Fruit fly (Drosophila melanogaster) whole organism, pupa: ENCODE measurements around the gene CG17068.
"Not testable (repeated sequence)": the region's sequence is repeated elsewhere in the genome, so short reads cannot be mapped to it uniquely, and the experiment has no call there.

Source experiments
- CG10348 ChIP-seq: fragments of 200-800 bp; sonication (Bioruptor generic); IDR thresholded peaks from 2 replicates; pipeline ENCODE4 v1.3.6; 2022; ENCODE audit warnings: missing biosample characterization, missing genetic modification characterization
- CG12605 ChIP-seq: fragments of 200-800 bp; sonication (Bioruptor generic); IDR thresholded peaks from 2 replicates; pipeline ENCODE4 v1.3.6; 2022; ENCODE audit warnings: missing biosample characterization, missing genetic modification characterization
- CG13204 ChIP-seq: fragments of 200-800 bp; sonication (Bioruptor generic); optimal IDR thresholded peaks from 2 replicates; lab custom pipeline; 2018; ENCODE audit warnings: missing biosample characterization, mild to moderate bottlenecking, missing genetic modification characterization, moderate library complexity
- CG14655 ChIP-seq: fragments of 200-800 bp; sonication (Bioruptor generic); optimal IDR thresholded peaks from 3 replicates; lab custom pipeline; 2017; ENCODE audit warnings: mild to moderate bottlenecking, missing biosample characterization, missing genetic modification reagents, missing genetic modification characterization
- CG15710 ChIP-seq: fragments of 200-800 bp; sonication (Bioruptor generic); optimal IDR thresholded peaks from 2 replicates; lab custom pipeline; 2018; ENCODE audit warnings: missing biosample characterization, mild to moderate bottlenecking, missing genetic modification characterization, moderate library complexity
- CG17806 ChIP-seq: fragments of 200-800 bp; sonication (Bioruptor generic); optimal IDR thresholded peaks from 2 replicates; lab custom pipeline; 2018; ENCODE audit warnings: missing biosample characterization, mild to moderate bottlenecking, missing genetic modification characterization, moderate library complexity
- CG34367 ChIP-seq: fragments of 200-800 bp; sonication (Bioruptor generic); optimal IDR thresholded peaks from 2 replicates; lab custom pipeline; 2018; ENCODE audit warnings: missing biosample characterization, mild to moderate bottlenecking, missing genetic modification characterization
- CG4496 ChIP-seq: fragments of 200-800 bp; sonication (Bioruptor generic); IDR thresholded peaks from 3 replicates; pipeline ENCODE4 v1.3.6; 2022; ENCODE audit warnings: missing biosample characterization, missing genetic modification characterization
- CG8159 ChIP-seq: fragments of 200-800 bp; sonication (Bioruptor generic); optimal IDR thresholded peaks from 3 replicates; lab custom pipeline; 2018; ENCODE audit warnings: missing biosample characterization, mild to moderate bottlenecking, missing genetic modification characterization, moderate library complexity
- CG8301 ChIP-seq: fragments of 200-800 bp; sonication (Bioruptor generic); optimal IDR thresholded peaks from 2 replicates; lab custom pipeline; 2018; ENCODE audit warnings: missing biosample characterization, mild to moderate bottlenecking, missing genetic modification characterization
- CG9948 ChIP-seq: fragments of 200-800 bp; sonication (Bioruptor generic); optimal IDR thresholded peaks from 2 replicates; lab custom pipeline; 2018; ENCODE audit warnings: missing biosample characterization, mild to moderate bottlenecking, missing genetic modification characterization, moderate library complexity
- D1 ChIP-seq: fragments of 200-800 bp; sonication (Bioruptor generic); optimal IDR thresholded peaks from 2 replicates; lab custom pipeline; 2018; ENCODE audit warnings: missing biosample characterization, mild to moderate bottlenecking, missing genetic modification characterization, moderate library complexity
- EcR ChIP-seq: fragments of 200-800 bp; sonication (Bioruptor generic); optimal IDR thresholded peaks from 3 replicates; lab custom pipeline; 2019; ENCODE audit warnings: missing biosample characterization, missing genetic modification characterization, mild to moderate bottlenecking, moderate library complexity, missing genetic modification reagents
- Ets98B ChIP-seq: fragments of 200-800 bp; sonication (Bioruptor generic); IDR thresholded peaks from 2 replicates; pipeline ENCODE4 v1.3.6; 2022; ENCODE audit warnings: missing biosample characterization, missing genetic modification characterization
- Pif1A ChIP-seq: fragments of 200-800 bp; sonication (Bioruptor generic); optimal IDR thresholded peaks from 3 replicates; lab custom pipeline; 2016; ENCODE audit warnings: missing biosample characterization, missing genetic modification characterization
- Pif1B ChIP-seq: fragments of 200-800 bp; sonication (Bioruptor generic); optimal IDR thresholded peaks from 3 replicates; lab custom pipeline; 2016; ENCODE audit warnings: missing biosample characterization, missing genetic modification characterization
- Snoo ChIP-seq: fragments of 200-800 bp; sonication (Bioruptor generic); optimal IDR thresholded peaks from 3 replicates; lab custom pipeline; 2017; ENCODE audit warnings: missing biosample characterization, mild to moderate bottlenecking, missing genetic modification characterization, inconsistent platforms
- fd96Ca ChIP-seq: fragments of 200-800 bp; sonication (Bioruptor generic); IDR thresholded peaks from 3 replicates; pipeline ENCODE4 v1.3.6; 2022; ENCODE audit warnings: missing biosample characterization, missing genetic modification characterization
- gl ChIP-seq: fragments of 200-800 bp; sonication (Bioruptor generic); optimal IDR thresholded peaks from 2 replicates; lab custom pipeline; 2018; ENCODE audit warnings: missing biosample characterization, mild to moderate bottlenecking, missing genetic modification characterization
- rn ChIP-seq: fragments of 200-800 bp; sonication (Bioruptor generic); IDR thresholded peaks from 2 replicates; pipeline ENCODE4 v1.3.6; 2022; ENCODE audit warnings: missing biosample characterization, missing genetic modification characterization

CG17068 gene

dm6 chrX:20238736-20239607 is 11.9 kb downstream of the CG17068 start:
- no peak for TF ChIP-seq CG10348
- TF ChIP-seq fd96Ca: no peak
- peak; percentile 43 for TF ChIP-seq EcR (GFP tag; lab: Kevin White, UChicago)
- no peak for TF ChIP-seq gl (tag; lab: Kevin White, UChicago)
- TF ChIP-seq CG14655: peak; percentile 17

- TF ChIP-seq EcR (GFP tag; lab: Kevin White, UChicago) (peak; percentile 50), CG12605 (GFP tag; lab: Robert Waterston, UW) (no peak)
Observed at dm6 chrX:20237914-20238313, 13.0 kb downstream of the CG17068 start.

dm6 chrX:20235794-20236513 is 14.9 kb downstream of the CG17068 start, which contains the start of gene sw:
TSS of gene sw (minus strand) at chrX:20236382.
- no peak for TF ChIP-seq CG13204 (GFP tag; lab: Kevin White, UChicago)
- TF ChIP-seq CG17806 (tag; lab: Kevin White, UChicago): peak; percentile 12
- no peak for TF ChIP-seq CG14655
- peak; percentile 51 for TF ChIP-seq CG15710
- TF ChIP-seq fd96Ca: peak; percentile 70; the same call in 2 of the 3 replicates
- TF ChIP-seq CG8301: peak; percentile 8
- peak; percentile 33; the same call in 1 of the 2 replicates for TF ChIP-seq Ets98B (GFP tag; lab: Robert Waterston, UW)
- peak; percentile 68; the same call in 2 of the 3 replicates for TF ChIP-seq CG4496
- TF ChIP-seq Pif1A (GFP tag; lab: Kevin White, UChicago): peak; percentile 6
- TF ChIP-seq Pif1B (GFP tag; lab: Kevin White, UChicago): no peak
- TF ChIP-seq CG9948: peak; percentile 30
- peak; percentile 51 for TF ChIP-seq CG8159 (tag; lab: Kevin White, UChicago)
- no peak for TF ChIP-seq EcR (GFP tag; lab: Kevin White, UChicago)
- no peak for TF ChIP-seq D1 (tag; lab: Kevin White, UChicago)
- TF ChIP-seq CG12605 (GFP tag; lab: Robert Waterston, UW): no peak
- no peak for TF ChIP-seq CG10348
- TF ChIP-seq gl (tag; lab: Kevin White, UChicago): no peak
- TF ChIP-seq Snoo (tag; lab: Kevin White, UChicago): peak; percentile 32
- TF ChIP-seq, all 21 proteins: peak for 10

- TF ChIP-seq Pif1A (GFP tag; lab: Kevin White, UChicago): no peak
- TF ChIP-seq CG4496: no peak
- TF ChIP-seq CG34367 (tag; lab: Kevin White, UChicago): no peak
Observed at dm6 chrX:20231658-20232057, 19.2 kb downstream of the CG17068 start.

- not testable (repeated sequence) for TF ChIP-seq rn (GFP tag; lab: Robert Waterston, UW); CG4496; fd96Ca
- TF ChIP-seq, all 21 proteins: peak for 0; not testable (repeated sequence) for 21
Observed at dm6 chrX:20224920-20225319, 26.0 kb downstream of the CG17068 start, which contains the start of gene Sdic4. TSS of gene Sdic4 (minus strand) at chrX:20225020.

dm6 chrX:20217159-20217558 is 33.7 kb downstream of the CG17068 start, which contains the start of gene SdicC:
TSS of gene SdicC (minus strand) at chrX:20217259.
- TF ChIP-seq Snoo, CG34367, CG17806 (tag; lab: Kevin White, UChicago): not testable (repeated sequence)

- not testable (repeated sequence) for TF ChIP-seq CG13204 (GFP tag; lab: Kevin White, UChicago); fd96Ca; CG10348
Observed at dm6 chrX:20209503-20209902, 41.4 kb downstream of the CG17068 start, which contains the start of gene SdicB. TSS of gene SdicB (minus strand) at chrX:20209603.

- TF ChIP-seq Snoo (tag; lab: Kevin White, UChicago); EcR (GFP tag; lab: Kevin White, UChicago); CG34367 (tag; lab: Kevin White, UChicago): not testable (repeated sequence)
Observed at dm6 chrX:20201833-20202232, 49.1 kb downstream of the CG17068 start, which contains the start of gene SdicA. TSS of gene SdicA (minus strand) at chrX:20201933.
